Worm (Caenorhabditis elegans) whole organism, L3 larva: ENCODE results near the gene ztf-20.

ENCODE experiments used
- R02D3.7 ChIP-seq: fragments of 150-350 bp; optimal IDR thresholded peaks from 2 replicates; lab custom pipeline; 2014; ENCODE audit warnings: missing biosample characterization, missing genetic modification characterization
- ZK546.5 ChIP-seq: sonication (generic microtip); optimal IDR thresholded peaks from 2 replicates; lab custom pipeline; 2017; ENCODE audit warnings: missing biosample characterization, missing genetic modification characterization
- aly-2 ChIP-seq: fragments of 150-350 bp; optimal IDR thresholded peaks from 2 replicates; lab custom pipeline; 2014; ENCODE audit warnings: missing biosample characterization, missing genetic modification characterization
- ceh-28 ChIP-seq: fragments of 150-350 bp; optimal IDR thresholded peaks from 2 replicates; lab custom pipeline; 2014; ENCODE audit warnings: missing biosample characterization, missing genetic modification reagents, missing genetic modification characterization
- ceh-82 ChIP-seq: fragments of 150-350 bp; optimal IDR thresholded peaks from 2 replicates; lab custom pipeline; 2014; ENCODE audit warnings: missing biosample characterization, missing genetic modification characterization
- daf-12 ChIP-seq: fragments of 150-350 bp; optimal IDR thresholded peaks from 2 replicates; lab custom pipeline; 2014; ENCODE audit warnings: missing biosample characterization, missing genetic modification reagents, missing genetic modification characterization
- egl-27 ChIP-seq: sonication (generic microtip); optimal IDR thresholded peaks from 4 replicates; lab custom pipeline; 2017; ENCODE audit warnings: missing biosample characterization, missing genetic modification reagents, missing genetic modification characterization
- egl-5 ChIP-seq: fragments of 150-350 bp; optimal IDR thresholded peaks from 2 replicates; lab custom pipeline; 2017; ENCODE audit warnings: missing biosample characterization, missing genetic modification reagents, missing genetic modification characterization, inconsistent platforms
- elt-1 ChIP-seq: fragments of 150-350 bp; optimal IDR thresholded peaks from 2 replicates; lab custom pipeline; 2014; ENCODE audit warnings: missing biosample characterization, missing genetic modification characterization
- elt-2 ChIP-seq: sonication (generic microtip); optimal IDR thresholded peaks from 2 replicates; lab custom pipeline; 2016; ENCODE audit warnings: missing genetic modification reagents, mild to moderate bottlenecking, missing genetic modification characterization, missing compliant biosample characterization
- elt-3 ChIP-seq, 3 experiments: fragments of 150-350 bp in 1 of 3; sonication (generic microtip) in 2 of 3; optimal IDR thresholded peaks; 2 replicates in 2 of 3; 4 replicates in 1 of 3; lab custom pipeline; 2014 to 2017; ENCODE audit warnings: missing biosample characterization in 3 of 3, missing genetic modification characterization in 3 of 3
- fkh-10 ChIP-seq: sonication (generic microtip); optimal IDR thresholded peaks from 2 replicates; lab custom pipeline; 2017; ENCODE audit warnings: missing biosample characterization, missing genetic modification reagents, missing genetic modification characterization
- fkh-2 ChIP-seq: fragments of 150-350 bp; optimal IDR thresholded peaks from 2 replicates; lab custom pipeline; 2014; ENCODE audit warnings: missing biosample characterization, missing genetic modification reagents, missing genetic modification characterization
- hmg-11 ChIP-seq: sonication (generic microtip); optimal IDR thresholded peaks from 2 replicates; lab custom pipeline; 2016; ENCODE audit warnings: missing genetic modification characterization, missing compliant biosample characterization
- jun-1 ChIP-seq: fragments of 150-350 bp; optimal IDR thresholded peaks from 2 replicates; lab custom pipeline; 2014; ENCODE audit warnings: missing biosample characterization, missing genetic modification reagents, missing genetic modification characterization
- lin-39 ChIP-seq: fragments of 150-350 bp; optimal IDR thresholded peaks from 2 replicates; lab custom pipeline; 2018; ENCODE audit warnings: missing biosample characterization, missing genetic modification reagents, missing genetic modification characterization
- mdl-1 ChIP-seq: fragments of 150-350 bp; optimal IDR thresholded peaks from 2 replicates; lab custom pipeline; 2014; ENCODE audit warnings: missing biosample characterization, missing genetic modification characterization
- mml-1 ChIP-seq: fragments of 150-350 bp; sonication (generic microtip); optimal IDR thresholded peaks from 3 replicates; lab custom pipeline; 2014; ENCODE audit warnings: missing biosample characterization, missing genetic modification characterization
- nfya-1 ChIP-seq: sonication (generic microtip); optimal IDR thresholded peaks from 2 replicates; lab custom pipeline; 2017; ENCODE audit warnings: missing genetic modification characterization, mild to moderate bottlenecking, missing compliant biosample characterization, antibody characterized with exemption, moderate library complexity; ENCODE audit not compliant: insufficient read depth
- nhr-11 ChIP-seq: fragments of 150-350 bp; optimal IDR thresholded peaks from 2 replicates; lab custom pipeline; 2014; ENCODE audit warnings: missing biosample characterization, missing genetic modification characterization
- nhr-12 ChIP-seq: fragments of 150-350 bp; optimal IDR thresholded peaks from 2 replicates; lab custom pipeline; 2014; ENCODE audit warnings: missing biosample characterization, missing genetic modification characterization
- nhr-23 ChIP-seq: fragments of 150-350 bp; optimal IDR thresholded peaks from 2 replicates; lab custom pipeline; 2014; ENCODE audit warnings: missing biosample characterization, missing genetic modification reagents, missing genetic modification characterization
- nhr-237 ChIP-seq: fragments of 150-350 bp; optimal IDR thresholded peaks from 2 replicates; lab custom pipeline; 2014; ENCODE audit warnings: missing biosample characterization, missing genetic modification characterization
- nhr-25 ChIP-seq: sonication (generic microtip); optimal IDR thresholded peaks from 2 replicates; lab custom pipeline; 2017; ENCODE audit warnings: missing biosample characterization, missing genetic modification characterization
- nhr-28 ChIP-seq: fragments of 150-350 bp; optimal IDR thresholded peaks from 2 replicates; lab custom pipeline; 2014; ENCODE audit warnings: missing biosample characterization, missing genetic modification characterization
- nhr-43 ChIP-seq: sonication (generic microtip); optimal IDR thresholded peaks from 2 replicates; lab custom pipeline; 2016; ENCODE audit warnings: mild to moderate bottlenecking, missing genetic modification characterization, missing compliant biosample characterization; ENCODE audit not compliant: poor library complexity, severe bottlenecking
- nhr-77 ChIP-seq: fragments of 150-350 bp; optimal IDR thresholded peaks from 2 replicates; lab custom pipeline; 2014; ENCODE audit warnings: missing biosample characterization, missing genetic modification characterization
- sea-2 ChIP-seq: fragments of 150-350 bp; sonication (generic microtip); optimal IDR thresholded peaks from 4 replicates; lab custom pipeline; 2014; ENCODE audit warnings: missing biosample characterization, missing genetic modification reagents, missing genetic modification characterization
- skn-1 ChIP-seq: fragments of 150-350 bp; optimal IDR thresholded peaks from 2 replicates; lab custom pipeline; 2014; ENCODE audit warnings: missing biosample characterization, missing genetic modification characterization
- snpc-4 ChIP-seq: fragments of 150-350 bp; optimal IDR thresholded peaks from 2 replicates; lab custom pipeline; 2014; ENCODE audit warnings: missing biosample characterization, missing genetic modification characterization
- unc-39 ChIP-seq: sonication (generic microtip); optimal IDR thresholded peaks from 4 replicates; lab custom pipeline; 2017; ENCODE audit warnings: missing biosample characterization, missing genetic modification characterization
- unc-62 ChIP-seq: fragments of 150-350 bp; sonication (generic microtip); optimal IDR thresholded peaks from 4 replicates; lab custom pipeline; 2014; ENCODE audit warnings: missing biosample characterization, missing genetic modification reagents, missing genetic modification characterization
- zag-1 ChIP-seq: fragments of 150-350 bp; optimal IDR thresholded peaks from 2 replicates; lab custom pipeline; 2014; ENCODE audit warnings: missing biosample characterization, missing genetic modification characterization
- ztf-11 ChIP-seq: fragments of 150-350 bp; optimal IDR thresholded peaks from 2 replicates; lab custom pipeline; 2014; ENCODE audit warnings: missing biosample characterization, missing genetic modification characterization
- ztf-4 ChIP-seq: fragments of 150-350 bp; optimal IDR thresholded peaks from 2 replicates; lab custom pipeline; 2014; ENCODE audit warnings: missing biosample characterization, missing genetic modification characterization

The ztf-20 gene

ce11 chrV:18930748-18931147, 29.2 kb downstream of the ztf-20 start:
- no peak for TF ChIP-seq skn-1 (tag; lab: Kevin White, UChicago)
- no peak for TF ChIP-seq ceh-28 (tag; lab: Kevin White, UChicago)
- no peak for TF ChIP-seq nfya-1 (tag; lab: Kevin White, UChicago)
- no peak for TF ChIP-seq fkh-2 (tag; lab: Kevin White, UChicago)
- TF ChIP-seq ztf-4, result no peak
- no peak for TF ChIP-seq nhr-12
- TF ChIP-seq elt-2 (tag; lab: Kevin White, UChicago), result no peak
- no peak for TF ChIP-seq ZK546.5 (tag; lab: Kevin White, UChicago)
- TF ChIP-seq nhr-25, result no peak
- no peak for TF ChIP-seq elt-3 (tag; optimal IDR thresholded peaks at IDR 0.05; lab: Kevin White, UChicago)
- TF ChIP-seq unc-39 (tag; lab: Kevin White, UChicago), result no peak
- no peak for TF ChIP-seq jun-1 (tag; lab: Kevin White, UChicago)
- no peak for TF ChIP-seq egl-5
- TF ChIP-seq egl-27 (tag; lab: Kevin White, UChicago), result no peak
- no peak for TF ChIP-seq daf-12 (tag; lab: Kevin White, UChicago)
- TF ChIP-seq hmg-11 (tag; lab: Kevin White, UChicago), result no peak
- TF ChIP-seq nhr-237 (tag; lab: Kevin White, UChicago), result no peak
- no peak for TF ChIP-seq snpc-4 (tag; lab: Kevin White, UChicago)

- no peak for TF ChIP-seq daf-12 (tag; lab: Kevin White, UChicago)
- no peak for TF ChIP-seq nhr-23 (tag; lab: Kevin White, UChicago)
- TF ChIP-seq ceh-28 (tag; lab: Kevin White, UChicago), result peak; percentile 67
- no peak for TF ChIP-seq R02D3.7 (tag; lab: Kevin White, UChicago)
- no peak for TF ChIP-seq ztf-11 (tag; lab: Kevin White, UChicago)
- TF ChIP-seq zag-1 (tag; lab: Kevin White, UChicago), result no peak
Observed at ce11 chrV:18917396-18917795, 42.6 kb downstream of the ztf-20 start.

- TF ChIP-seq ztf-11 (tag; lab: Kevin White, UChicago) (no peak), nhr-43 (tag; lab: Kevin White, UChicago) (no peak), sea-2 (no peak), lin-39 (tag; lab: Kevin White, UChicago) (no peak), snpc-4 (tag; lab: Kevin White, UChicago) (no peak), jun-1 (tag; lab: Kevin White, UChicago) (no peak), unc-62 (GFP tag; lab: Kevin White, UChicago) (no peak), elt-3 (tag; optimal IDR thresholded peaks at IDR 0.05; lab: Kevin White, UChicago) (no peak), ceh-82 (tag; lab: Kevin White, UChicago) (no peak), mdl-1 (tag; lab: Kevin White, UChicago) (no peak), aly-2 (tag; lab: Kevin White, UChicago) (no peak), daf-12 (tag; lab: Kevin White, UChicago) (no peak), nfya-1 (tag; lab: Kevin White, UChicago) (no peak), R02D3.7 (tag; lab: Kevin White, UChicago) (no peak), ceh-28 (tag; lab: Kevin White, UChicago) (no peak), fkh-2 (tag; lab: Kevin White, UChicago) (no peak), nhr-23 (tag; lab: Kevin White, UChicago) (no peak), hmg-11 (tag; lab: Kevin White, UChicago) (no peak), nhr-77 (tag; lab: Kevin White, UChicago) (no peak)
- TF ChIP-seq, all 47 proteins: peak for 0
Observed at ce11 chrV:18913120-18913519, 46.9 kb downstream of the ztf-20 start.

- no peak for TF ChIP-seq nhr-23 (tag; lab: Kevin White, UChicago)
- no peak for TF ChIP-seq nhr-11 (tag; lab: Kevin White, UChicago)
- TF ChIP-seq mml-1 (tag; lab: Kevin White, UChicago), result no peak
- TF ChIP-seq skn-1 (tag; lab: Kevin White, UChicago), result no peak
- no peak for TF ChIP-seq aly-2 (tag; lab: Kevin White, UChicago)
- TF ChIP-seq elt-1, result no peak
- no peak for TF ChIP-seq lin-39 (tag; lab: Kevin White, UChicago)
- TF ChIP-seq nhr-237 (tag; lab: Kevin White, UChicago), result no peak
- no peak for TF ChIP-seq nhr-77 (tag; lab: Kevin White, UChicago)
- no peak for TF ChIP-seq ztf-4
- no peak for TF ChIP-seq daf-12 (tag; lab: Kevin White, UChicago)
- TF ChIP-seq nhr-28, result no peak
- TF ChIP-seq fkh-10 (GFP tag; lab: Kevin White, UChicago), result no peak
Observed at ce11 chrV:18912555-18912954, 47.4 kb downstream of the ztf-20 start.
